Worm (Caenorhabditis elegans) whole organism, L2 larva: ENCODE measurements around the gene T13C5.3.

Source experiments
- F13H6.1 ChIP-seq: sonication (generic microtip); optimal IDR thresholded peaks from 2 replicates; lab custom pipeline; 2016; ENCODE audit warnings: missing genetic modification characterization, missing compliant biosample characterization
- alr-1 ChIP-seq: fragments of 150-350 bp; optimal IDR thresholded peaks from 2 replicates; lab custom pipeline; 2014; ENCODE audit warnings: missing biosample characterization, missing genetic modification characterization
- ama-1 ChIP-seq: fragments of 150-350 bp; optimal IDR thresholded peaks from 2 replicates; lab custom pipeline; 2018; ENCODE audit warnings: inconsistent platforms
- lin-39 ChIP-seq: fragments of 150-350 bp; optimal IDR thresholded peaks from 2 replicates; lab custom pipeline; 2014; ENCODE audit warnings: missing biosample characterization, missing genetic modification reagents, missing genetic modification characterization
- mab-5 ChIP-seq: fragments of 150-350 bp; optimal IDR thresholded peaks from 2 replicates; lab custom pipeline; 2014; ENCODE audit warnings: missing biosample characterization, missing genetic modification characterization
- mdl-1 ChIP-seq, 2 experiments: fragments of 150-350 bp in 1 of 2; sonication (generic microtip) in 1 of 2; optimal IDR thresholded peaks; 2 replicates each; lab custom pipeline; 2017; ENCODE audit warnings: missing biosample characterization in 2 of 2, missing genetic modification characterization in 2 of 2
- sem-4 ChIP-seq: fragments of 150-350 bp; optimal IDR thresholded peaks from 2 replicates; lab custom pipeline; 2014; ENCODE audit warnings: missing biosample characterization, missing genetic modification reagents, missing genetic modification characterization
- skn-1 ChIP-seq: sonication (generic microtip); optimal IDR thresholded peaks from 2 replicates; lab custom pipeline; 2017; ENCODE audit warnings: missing biosample characterization, missing genetic modification characterization
- unc-62 ChIP-seq: fragments of 150-350 bp; optimal IDR thresholded peaks from 2 replicates; lab custom pipeline; 2014; ENCODE audit warnings: missing biosample characterization, missing genetic modification reagents, missing genetic modification characterization
- zag-1 ChIP-seq: fragments of 150-350 bp; optimal IDR thresholded peaks from 2 replicates; lab custom pipeline; 2014; ENCODE audit warnings: missing biosample characterization, missing genetic modification characterization

- TF ChIP-seq sem-4 (tag; lab: Kevin White, UChicago) (no peak), mdl-1 (tag; optimal IDR thresholded peaks at IDR 0.05; lab: Kevin White, UChicago) (no peak), alr-1 (tag; lab: Kevin White, UChicago) (no peak), ama-1 (lab: Kevin White, UChicago) (no peak), mab-5 (tag; lab: Kevin White, UChicago) (no peak), F13H6.1 (tag; lab: Kevin White, UChicago) (no peak), lin-39 (tag; lab: Kevin White, UChicago) (no peak), zag-1 (tag; lab: Kevin White, UChicago) (no peak), unc-62 (no peak), skn-1 (tag; lab: Kevin White, UChicago) (no peak)
These were observed 33.1 kb downstream of the T13C5.3 start for ce11 chrX:6211322-6211820.
